Worm (Caenorhabditis elegans): Measurements from ENCODE around the gene lido-14.

DNA sequence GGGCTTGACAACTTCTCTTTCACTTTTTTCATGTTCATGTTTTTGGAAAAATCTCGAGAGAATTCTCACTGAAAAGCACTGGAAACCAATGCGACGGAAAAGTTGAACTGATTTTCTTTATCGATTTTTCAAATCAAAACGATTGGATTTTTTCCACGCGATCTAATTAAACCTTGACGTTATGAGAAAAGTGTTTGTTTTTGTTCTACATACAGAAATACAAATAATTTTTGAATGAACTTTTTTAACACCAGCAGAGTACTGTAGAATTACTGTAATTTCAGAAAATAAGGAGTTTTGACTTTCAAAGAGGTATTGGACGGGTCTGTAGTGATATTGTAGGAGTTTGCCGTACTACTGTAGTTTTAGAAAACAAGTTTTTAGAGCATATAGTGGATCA, 43.9 kb downstream of the lido-14 start, which contains the start of gene nep-10:
- TF ChIP-seq him-1 (tag; optimal IDR thresholded peaks at IDR 0.05) (no peak), dao-5 (tag; optimal IDR thresholded peaks at IDR 0.05) (no peak)

Measured in whole organism, L4/young adult.